Worm (Caenorhabditis elegans): ENCODE results near the gene ZK262.2.

DNA sequence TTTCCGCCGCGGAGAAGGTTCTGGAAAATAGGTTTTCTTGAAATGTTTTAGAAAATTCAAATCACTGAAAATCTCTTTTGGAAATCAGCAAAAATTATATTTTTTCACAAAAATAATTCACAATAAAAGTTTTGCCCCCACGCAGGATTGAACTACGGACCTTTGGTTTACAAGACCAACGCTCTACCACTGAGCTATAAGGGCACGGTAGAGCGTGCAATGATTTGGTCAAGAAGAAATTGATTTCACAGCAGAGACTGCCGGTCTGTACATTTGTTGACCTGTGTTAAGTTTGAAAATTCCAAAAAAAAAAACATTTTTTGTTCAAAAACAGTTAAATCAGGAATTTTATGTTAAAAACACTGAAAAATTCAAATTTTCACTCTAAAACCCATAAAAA is 436 bp downstream of the ZK262.2 start:
- TF ChIP-seq sea-2 (GFP tag; optimal IDR thresholded peaks at IDR 0.05) (no peak), nhr-77 (tag; optimal IDR thresholded peaks at IDR 0.05) (no peak), mml-1 (tag; optimal IDR thresholded peaks at IDR 0.05) (no peak), aly-2 (tag; optimal IDR thresholded peaks at IDR 0.05) (no peak), elt-3 (tag; optimal IDR thresholded peaks at IDR 0.05) (no peak), unc-62 (GFP tag; optimal IDR thresholded peaks at IDR 0.05) (no peak), lin-39 (tag; optimal IDR thresholded peaks at IDR 0.05) (no peak), ZK546.5 (tag; optimal IDR thresholded peaks at IDR 0.05) (no peak), ztf-4 (tag; optimal IDR thresholded peaks at IDR 0.05) (no peak), nhr-12 (tag; optimal IDR thresholded peaks at IDR 0.05) (no peak), daf-12 (tag; optimal IDR thresholded peaks at IDR 0.05) (no peak), ceh-28 (tag; optimal IDR thresholded peaks at IDR 0.05) (no peak)
